Fruit fly (Drosophila melanogaster) whole organism, embryonic: ENCODE measurements around the gene Lrr47.

ENCODE experiments used
- BEAF-32 ChIP-seq: fragments of 200-800 bp; sonication (Bioruptor generic); optimal IDR thresholded peaks from 3 replicates; lab custom pipeline; 2017; ENCODE audit warnings: missing biosample characterization, missing genetic modification characterization, mild to moderate bottlenecking, moderate library complexity, missing genetic modification reagents
- Blimp-1 ChIP-seq: fragments of 200-800 bp; sonication (Bioruptor generic); optimal IDR thresholded peaks from 3 replicates; lab custom pipeline; 2018; ENCODE audit warnings: missing biosample characterization, missing genetic modification characterization, mild to moderate bottlenecking, moderate library complexity, missing genetic modification reagents
- CG10565 ChIP-seq: fragments of 200-800 bp; sonication (Bioruptor generic); optimal IDR thresholded peaks from 3 replicates; lab custom pipeline; 2016; ENCODE audit warnings: missing biosample characterization, mild to moderate bottlenecking, missing genetic modification characterization
- CG11247 ChIP-seq: fragments of 200-800 bp; sonication (Bioruptor generic); IDR thresholded peaks from 2 replicates; pipeline ENCODE4 v1.3.6; 2022; ENCODE audit warnings: missing biosample characterization, missing genetic modification characterization
- CG11456 ChIP-seq: fragments of 200-800 bp; sonication (Bioruptor generic); IDR thresholded peaks from 3 replicates; pipeline ENCODE4 v1.3.6; 2022; ENCODE audit warnings: missing biosample characterization, missing genetic modification characterization
- CG11504 ChIP-seq: fragments of 200-800 bp; sonication (Bioruptor generic); optimal IDR thresholded peaks from 3 replicates; lab custom pipeline; 2019; ENCODE audit warnings: missing biosample characterization, mild to moderate bottlenecking, missing genetic modification characterization, moderate library complexity
- CG11723 ChIP-seq: fragments of 200-800 bp; sonication (Bioruptor generic); optimal IDR thresholded peaks from 2 replicates; lab custom pipeline; 2017; ENCODE audit warnings: missing biosample characterization, mild to moderate bottlenecking, missing genetic modification characterization
- CG1647 ChIP-seq: fragments of 200-800 bp; sonication (Bioruptor generic); optimal IDR thresholded peaks from 3 replicates; lab custom pipeline; 2016; ENCODE audit warnings: missing biosample characterization, missing genetic modification characterization
- CG16815 ChIP-seq: fragments of 200-800 bp; sonication (Bioruptor generic); optimal IDR thresholded peaks from 3 replicates; lab custom pipeline; 2017; ENCODE audit warnings: missing biosample characterization, mild to moderate bottlenecking, missing genetic modification characterization
- CG17568 ChIP-seq: fragments of 200-800 bp; sonication (Bioruptor generic); optimal IDR thresholded peaks from 2 replicates; lab custom pipeline; 2018; ENCODE audit warnings: missing biosample characterization, mild to moderate bottlenecking, missing genetic modification characterization, moderate library complexity
- CG2875 ChIP-seq: fragments of 200-800 bp; sonication (Bioruptor generic); optimal IDR thresholded peaks from 2 replicates; lab custom pipeline; 2017; ENCODE audit warnings: missing biosample characterization, mild to moderate bottlenecking, missing genetic modification characterization, missing genetic modification reagents
- CG31224 ChIP-seq: fragments of 200-800 bp; sonication (Bioruptor generic); IDR thresholded peaks from 2 replicates; pipeline ENCODE4 v1.3.6; 2022; ENCODE audit warnings: missing biosample characterization, missing genetic modification characterization
- CG32772 ChIP-seq: fragments of 200-800 bp; sonication (Bioruptor generic); IDR thresholded peaks from 2 replicates; pipeline ENCODE4 v1.3.6; 2022; ENCODE audit warnings: missing biosample characterization, missing genetic modification characterization
- CG6254 ChIP-seq: fragments of 200-800 bp; sonication (Bioruptor generic); optimal IDR thresholded peaks from 3 replicates; lab custom pipeline; 2017; ENCODE audit warnings: mild to moderate bottlenecking, missing biosample characterization, missing genetic modification reagents, missing genetic modification characterization
- CG6791 ChIP-seq: fragments of 200-800 bp; sonication (Bioruptor generic); IDR thresholded peaks from 3 replicates; pipeline ENCODE4 v1.3.6; 2022; ENCODE audit warnings: missing biosample characterization, missing genetic modification characterization; ENCODE audit not compliant: partially characterized antibody
- CG6813 ChIP-seq: fragments of 200-800 bp; sonication (Bioruptor generic); optimal IDR thresholded peaks from 2 replicates; lab custom pipeline; 2017; ENCODE audit warnings: missing biosample characterization, missing genetic modification characterization, mild to moderate bottlenecking, moderate library complexity, missing genetic modification reagents
- CG6854 ChIP-seq: fragments of 200-800 bp; sonication (Bioruptor generic); optimal IDR thresholded peaks from 3 replicates; lab custom pipeline; 2017; ENCODE audit warnings: missing biosample characterization, mild to moderate bottlenecking, missing genetic modification characterization
- CG7745 ChIP-seq: fragments of 200-800 bp; sonication (Bioruptor generic); optimal IDR thresholded peaks from 2 replicates; lab custom pipeline; 2018; ENCODE audit warnings: missing biosample characterization, mild to moderate bottlenecking, missing genetic modification characterization, moderate library complexity
- D ChIP-seq, 2 experiments: fragments of 200-800 bp in 1 of 2; fragments of >200 bp in 1 of 2; sonication (Bioruptor generic) in 1 of 2; optimal IDR thresholded peaks; 2 replicates in 1 of 2; 3 replicates in 1 of 2; lab custom pipeline; 2017; ENCODE audit warnings: mild to moderate bottlenecking in 1 of 2, missing biosample characterization in 1 of 2, missing genetic modification characterization in 1 of 2, missing genetic modification reagents in 1 of 2
- D19A ChIP-seq: fragments of 200-800 bp; optimal IDR thresholded peaks from 3 replicates; lab custom pipeline; 2019; ENCODE audit warnings: missing biosample characterization, mild to moderate bottlenecking, missing genetic modification characterization, moderate library complexity
- Nf-YB ChIP-seq: fragments of 200-800 bp; sonication (Bioruptor generic); optimal IDR thresholded peaks from 3 replicates; lab custom pipeline; 2019; ENCODE audit warnings: missing biosample characterization, mild to moderate bottlenecking, missing genetic modification characterization, moderate library complexity
- Sin3A ChIP-seq: fragments of >200 bp; optimal IDR thresholded peaks from 2 replicates; lab custom pipeline; 2018
- Spps ChIP-seq: fragments of 200-800 bp; sonication (Bioruptor generic); optimal IDR thresholded peaks from 2 replicates; lab custom pipeline; 2018; ENCODE audit warnings: missing biosample characterization, mild to moderate bottlenecking, missing genetic modification characterization
- ac ChIP-seq: fragments of 200-800 bp; sonication (Bioruptor generic); optimal IDR thresholded peaks from 3 replicates; lab custom pipeline; 2017; ENCODE audit warnings: missing biosample characterization, mild to moderate bottlenecking, missing genetic modification characterization
- amos ChIP-seq: fragments of 200-800 bp; sonication (Bioruptor generic); IDR thresholded peaks from 2 replicates; pipeline ENCODE4 v1.3.6; 2022; ENCODE audit warnings: missing biosample characterization, missing genetic modification characterization; ENCODE audit not compliant: partially characterized antibody
- ara ChIP-seq: fragments of 200-800 bp; sonication (Bioruptor generic); IDR thresholded peaks from 2 replicates; pipeline ENCODE4 v1.3.6; 2022; ENCODE audit warnings: missing biosample characterization, missing genetic modification characterization
- crol ChIP-seq: fragments of 200-800 bp; sonication (Bioruptor generic); IDR thresholded peaks from 2 replicates; pipeline ENCODE4 v1.3.6; 2022; ENCODE audit warnings: missing biosample characterization, missing genetic modification characterization
- danr ChIP-seq: fragments of 200-800 bp; sonication (Bioruptor generic); IDR thresholded peaks from 2 replicates; pipeline ENCODE4 v1.3.6; 2022; ENCODE audit warnings: missing biosample characterization, missing genetic modification characterization
- eve ChIP-seq, 2 experiments: fragments of >200 bp; optimal IDR thresholded peaks; 2 replicates each; lab custom pipeline; 2017; ENCODE audit warnings: missing biosample characterization in 2 of 2, missing genetic modification characterization in 2 of 2
- fd102C ChIP-seq: fragments of 200-800 bp; sonication (Bioruptor generic); optimal IDR thresholded peaks from 2 replicates; lab custom pipeline; 2018; ENCODE audit warnings: missing biosample characterization, mild to moderate bottlenecking, missing genetic modification characterization, moderate library complexity
- fd64A ChIP-seq: fragments of 200-800 bp; sonication (Bioruptor generic); optimal IDR thresholded peaks from 3 replicates; lab custom pipeline; 2018; ENCODE audit warnings: missing biosample characterization, mild to moderate bottlenecking, missing genetic modification characterization
- gce ChIP-seq: fragments of 200-800 bp; sonication (Bioruptor generic); IDR thresholded peaks from 3 replicates; pipeline ENCODE4 v1.3.6; 2022; ENCODE audit warnings: missing biosample characterization, missing genetic modification characterization
- grn ChIP-seq: fragments of 200-800 bp; sonication (Bioruptor generic); optimal IDR thresholded peaks from 3 replicates; lab custom pipeline; 2017; ENCODE audit warnings: missing biosample characterization, missing genetic modification characterization
- hbn ChIP-seq: fragments of 200-800 bp; sonication (Bioruptor generic); IDR thresholded peaks from 2 replicates; pipeline ENCODE4 v1.3.6; 2022; ENCODE audit warnings: missing biosample characterization, missing genetic modification characterization; ENCODE audit not compliant: partially characterized antibody
- inv ChIP-seq: fragments of 200-800 bp; sonication (Bioruptor generic); IDR thresholded peaks from 2 replicates; pipeline ENCODE4 v1.3.6; 2022; ENCODE audit warnings: missing biosample characterization, missing genetic modification characterization; ENCODE audit not compliant: partially characterized antibody
- jumu ChIP-seq: fragments of 200-800 bp; sonication (Bioruptor generic); optimal IDR thresholded peaks from 3 replicates; lab custom pipeline; 2016; ENCODE audit warnings: missing biosample characterization, missing genetic modification characterization
- kni ChIP-seq: fragments of 200-800 bp; sonication (Bioruptor generic); optimal IDR thresholded peaks from 3 replicates; lab custom pipeline; 2017; ENCODE audit warnings: mild to moderate bottlenecking, missing biosample characterization, missing genetic modification reagents, missing genetic modification characterization
- lola ChIP-seq, 3 experiments: fragments of >200 bp in 2 of 3; fragments of 200-800 bp in 1 of 3; sonication (Bioruptor generic) in 1 of 3; optimal IDR thresholded peaks; 2 replicates each; lab custom pipeline; 2017 to 2019; ENCODE audit warnings: missing biosample characterization in 3 of 3, missing genetic modification characterization in 3 of 3, mild to moderate bottlenecking in 1 of 3, moderate library complexity in 1 of 3
- nerfin-1 ChIP-seq: fragments of 200-800 bp; sonication (Bioruptor generic); optimal IDR thresholded peaks from 3 replicates; lab custom pipeline; 2019; ENCODE audit warnings: missing biosample characterization, mild to moderate bottlenecking, missing genetic modification characterization, moderate library complexity
- odd ChIP-seq: fragments of 200-800 bp; sonication (Bioruptor generic); optimal IDR thresholded peaks from 2 replicates; lab custom pipeline; 2017; ENCODE audit warnings: missing biosample characterization, mild to moderate bottlenecking, missing genetic modification characterization
- onecut ChIP-seq: fragments of 200-800 bp; sonication (Bioruptor generic); IDR thresholded peaks from 2 replicates; pipeline ENCODE4 v1.3.6; 2022; ENCODE audit warnings: missing biosample characterization, missing genetic modification characterization
- pita ChIP-seq: fragments of 200-800 bp; sonication (Bioruptor generic); optimal IDR thresholded peaks from 2 replicates; lab custom pipeline; 2017; ENCODE audit warnings: missing biosample characterization, mild to moderate bottlenecking, missing genetic modification characterization
- psq ChIP-seq: fragments of 200-800 bp; sonication (Bioruptor generic); optimal IDR thresholded peaks from 2 replicates; lab custom pipeline; 2017; ENCODE audit warnings: missing biosample characterization, missing genetic modification characterization
- ro ChIP-seq: fragments of 200-800 bp; sonication (Bioruptor generic); IDR thresholded peaks from 2 replicates; pipeline ENCODE4 v1.3.6; 2022; ENCODE audit warnings: missing biosample characterization, missing genetic modification characterization
- sens-2 ChIP-seq: fragments of 200-800 bp; sonication (Bioruptor generic); IDR thresholded peaks from 2 replicates; pipeline ENCODE4 v1.3.6; 2022; ENCODE audit warnings: missing biosample characterization, missing genetic modification characterization
- slbo ChIP-seq: fragments of 200-800 bp; sonication (Bioruptor generic); IDR thresholded peaks from 2 replicates; pipeline ENCODE4 v1.3.6; 2022; ENCODE audit warnings: missing biosample characterization, missing genetic modification characterization
- sob ChIP-seq: fragments of 200-800 bp; sonication (Bioruptor generic); IDR thresholded peaks from 2 replicates; pipeline ENCODE4 v1.3.6; 2022; ENCODE audit warnings: missing biosample characterization, missing genetic modification characterization
- vnd ChIP-seq: fragments of 200-800 bp; sonication (Bioruptor generic); IDR thresholded peaks from 3 replicates; pipeline ENCODE4 v1.3.6; 2022; ENCODE audit warnings: missing biosample characterization, missing genetic modification characterization; ENCODE audit not compliant: partially characterized antibody
- vvl ChIP-seq: fragments of 200-800 bp; sonication (Bioruptor generic); IDR thresholded peaks from 2 replicates; pipeline ENCODE4 v1.3.6; 2022; ENCODE audit warnings: missing biosample characterization, missing genetic modification characterization

Gene Lrr47

dm6 chr2L:10504895-10505294, 12.2 kb upstream of the Lrr47 start (continued):
- no peak for TF ChIP-seq CG11456
- TF ChIP-seq grn: no peak
- no peak for TF ChIP-seq slbo (GFP tag; lab: Robert Waterston, UW)
- TF ChIP-seq vnd (GFP tag; lab: Robert Waterston, UW): no peak
- peak; percentile 27 for TF ChIP-seq CG7745 (tag; lab: Kevin White, UChicago)
- TF ChIP-seq amos (GFP tag; lab: Robert Waterston, UW): no peak
- TF ChIP-seq CG11723 (GFP tag; lab: Kevin White, UChicago): peak; percentile 27
- no peak for TF ChIP-seq CG32772 (GFP tag; lab: Robert Waterston, UW)
- no peak for TF ChIP-seq ro
- TF ChIP-seq Nf-YB (GFP tag; lab: Kevin White, UChicago): peak; percentile 36
- TF ChIP-seq CG6813: peak; percentile 72
- peak; percentile 18; the same call in 1 of the 2 replicates for TF ChIP-seq vvl (GFP tag; lab: Robert Waterston, UW)
- peak; percentile 22 for TF ChIP-seq CG2875 (GFP tag; lab: Kevin White, UChicago)
- TF ChIP-seq CG6791: peak; percentile 31; the same call in 1 of the 3 replicates
- TF ChIP-seq onecut: peak; percentile 30; the same call in 1 of the 2 replicates
- no peak for TF ChIP-seq pita
- peak; percentile 55 for TF ChIP-seq fd64A
- no peak for TF ChIP-seq CG10565 (GFP tag; lab: Kevin White, UChicago)
- peak; percentile 3 for TF ChIP-seq CG1647 (GFP tag; lab: Kevin White, UChicago)
- peak; percentile 47 for TF ChIP-seq fd102C (GFP tag; lab: Kevin White, UChicago)
- no peak for TF ChIP-seq sob
- TF ChIP-seq Spps (tag; lab: Kevin White, UChicago): peak; percentile 8
- peak; percentile 82 for TF ChIP-seq kni (GFP tag; lab: Kevin White, UChicago)
- TF ChIP-seq CG31224: no peak
- 0 out of 3 replicates have a peak, but pooled peaks have one; percentile 12 for TF ChIP-seq gce (GFP tag; lab: Robert Waterston, UW)
- TF ChIP-seq inv: no peak
- TF ChIP-seq danr (GFP tag; lab: Robert Waterston, UW): no peak
- no peak for TF ChIP-seq psq
- TF ChIP-seq BEAF-32: no peak
- TF ChIP-seq nerfin-1 (tag; lab: Kevin White, UChicago): peak; percentile 39
- TF ChIP-seq D19A (tag; lab: Kevin White, UChicago): peak; percentile 43
- peak; percentile 29 for TF ChIP-seq odd
- TF ChIP-seq CG11504 (tag; lab: Kevin White, UChicago): peak; percentile 17
- TF ChIP-seq ac (GFP tag; lab: Kevin White, UChicago): peak; percentile 56
- TF ChIP-seq CG6854 (GFP tag; lab: Kevin White, UChicago): no peak
- peak; percentile 8 for TF ChIP-seq CG17568
- no peak for TF ChIP-seq eve (GFP tag; optimal IDR thresholded peaks at IDR 0.05; lab: Kevin White, UChicago)
- no peak for TF ChIP-seq Sin3A
- TF ChIP-seq ara: peak; percentile 27; the same call in 1 of the 2 replicates
- peak; percentile 4 for TF ChIP-seq Blimp-1 (GFP tag; lab: Kevin White, UChicago)
- TF ChIP-seq CG16815 (GFP tag; lab: Kevin White, UChicago): no peak
- TF ChIP-seq CG11247 (GFP tag; lab: Robert Waterston, UW): no peak
- no peak for TF ChIP-seq jumu (GFP tag; lab: Kevin White, UChicago)
- TF ChIP-seq D (optimal IDR thresholded peaks at IDR 0.05; lab: Kevin White, UChicago): no peak
- TF ChIP-seq D (GFP tag; optimal IDR thresholded peaks at IDR 0.05; lab: Kevin White, UChicago): peak; percentile 23
- no peak for TF ChIP-seq crol (GFP tag; lab: Robert Waterston, UW)
- TF ChIP-seq CG6254 (GFP tag; lab: Kevin White, UChicago): peak; percentile 27
- TF ChIP-seq sens-2 (GFP tag; lab: Robert Waterston, UW): no peak
- no peak for TF ChIP-seq hbn (GFP tag; lab: Robert Waterston, UW)
- TF ChIP-seq lola (GFP tag; optimal IDR thresholded peaks at IDR 0.05; lab: Kevin White, UChicago): peak in 1 of 3 experiments; percentile 52
